Worm (Caenorhabditis elegans): ENCODE results near the gene srd-66.

- TF ChIP-seq ztf-29 (GFP tag; IDR thresholded peaks at IDR 0.05) (no peak), tab-1 (GFP tag; IDR thresholded peaks at IDR 0.05) (no peak)
Observed at ce11 chrIII:1989940-1990339, 7.5 kb upstream of the srd-66 start.
